Worm (Caenorhabditis elegans) whole organism, L2 larva: ENCODE results near the gene C01G10.4.

Experiments
- C34F6.9 ChIP-seq: fragments of 150-350 bp; optimal IDR thresholded peaks from 2 replicates; lab custom pipeline; 2014; ENCODE audit warnings: missing biosample characterization, missing genetic modification characterization
- F13H6.1 ChIP-seq: sonication (generic microtip); optimal IDR thresholded peaks from 2 replicates; lab custom pipeline; 2016; ENCODE audit warnings: missing genetic modification characterization, missing compliant biosample characterization
- ama-1 ChIP-seq: fragments of 150-350 bp; optimal IDR thresholded peaks from 2 replicates; lab custom pipeline; 2018; ENCODE audit warnings: inconsistent platforms
- blmp-1 ChIP-seq: sonication (generic microtip); optimal IDR thresholded peaks from 2 replicates; lab custom pipeline; 2017; ENCODE audit warnings: missing genetic modification characterization, mild to moderate bottlenecking, missing compliant biosample characterization, antibody characterized with exemption, moderate library complexity; ENCODE audit not compliant: insufficient read depth
- ceh-82 ChIP-seq: fragments of 150-350 bp; optimal IDR thresholded peaks from 2 replicates; lab custom pipeline; 2014; ENCODE audit warnings: missing biosample characterization, missing genetic modification characterization
- crh-2 ChIP-seq: sonication (generic microtip); optimal IDR thresholded peaks from 2 replicates; lab custom pipeline; 2017; ENCODE audit warnings: missing biosample characterization, missing genetic modification characterization
- egl-27 ChIP-seq: sonication (generic microtip); optimal IDR thresholded peaks from 3 replicates; lab custom pipeline; 2017; ENCODE audit warnings: missing biosample characterization, missing genetic modification reagents, missing genetic modification characterization
- fos-1 ChIP-seq: fragments of 150-350 bp; optimal IDR thresholded peaks from 2 replicates; lab custom pipeline; 2014; ENCODE audit warnings: missing biosample characterization, missing genetic modification characterization
- gmeb-1 ChIP-seq: fragments of 150-350 bp; optimal IDR thresholded peaks from 2 replicates; lab custom pipeline; 2014; ENCODE audit warnings: missing biosample characterization, missing genetic modification characterization
- lin-11 ChIP-seq: fragments of 150-350 bp; sonication (generic microtip); optimal IDR thresholded peaks from 2 replicates; lab custom pipeline; 2014; ENCODE audit warnings: missing biosample characterization, missing genetic modification characterization, inconsistent platforms, mixed read lengths
- lin-13 ChIP-seq: fragments of 150-350 bp; optimal IDR thresholded peaks from 2 replicates; lab custom pipeline; 2014; ENCODE audit warnings: missing biosample characterization, missing genetic modification reagents, missing genetic modification characterization
- lin-39 ChIP-seq: fragments of 150-350 bp; optimal IDR thresholded peaks from 2 replicates; lab custom pipeline; 2014; ENCODE audit warnings: missing biosample characterization, missing genetic modification reagents, missing genetic modification characterization
- lsy-2 ChIP-seq, 2 experiments: fragments of 150-350 bp in 1 of 2; sonication (generic microtip) in 1 of 2; optimal IDR thresholded peaks; 2 replicates each; lab custom pipeline; 2014 to 2017; ENCODE audit warnings: missing biosample characterization in 2 of 2, missing genetic modification characterization in 2 of 2
- mdl-1 ChIP-seq, 2 experiments: fragments of 150-350 bp in 1 of 2; sonication (generic microtip) in 1 of 2; optimal IDR thresholded peaks; 2 replicates each; lab custom pipeline; 2017; ENCODE audit warnings: missing biosample characterization in 2 of 2, missing genetic modification characterization in 2 of 2
- nhr-129 ChIP-seq: fragments of 150-350 bp; optimal IDR thresholded peaks from 2 replicates; lab custom pipeline; 2014; ENCODE audit warnings: missing biosample characterization, missing genetic modification characterization
- nhr-21 ChIP-seq: fragments of 150-350 bp; optimal IDR thresholded peaks from 2 replicates; lab custom pipeline; 2014; ENCODE audit warnings: missing biosample characterization, missing genetic modification characterization
- nhr-23 ChIP-seq: fragments of 150-350 bp; optimal IDR thresholded peaks from 2 replicates; lab custom pipeline; 2014; ENCODE audit warnings: missing biosample characterization, missing genetic modification reagents, missing genetic modification characterization
- nhr-237 ChIP-seq: fragments of 150-350 bp; optimal IDR thresholded peaks from 2 replicates; lab custom pipeline; 2014; ENCODE audit warnings: missing biosample characterization, missing genetic modification characterization
- peb-1 ChIP-seq: fragments of 150-350 bp; optimal IDR thresholded peaks from 2 replicates; lab custom pipeline; 2014; ENCODE audit warnings: missing biosample characterization, missing genetic modification characterization
- sem-4 ChIP-seq: fragments of 150-350 bp; optimal IDR thresholded peaks from 2 replicates; lab custom pipeline; 2014; ENCODE audit warnings: missing biosample characterization, missing genetic modification reagents, missing genetic modification characterization
- sma-3 ChIP-seq: sonication (generic microtip); optimal IDR thresholded peaks from 2 replicates; lab custom pipeline; 2016; ENCODE audit warnings: missing genetic modification reagents, missing genetic modification characterization, missing compliant biosample characterization
- sma-9 ChIP-seq, 2 experiments: fragments of 150-350 bp in 1 of 2; sonication (generic microtip) in 1 of 2; optimal IDR thresholded peaks; 2 replicates each; lab custom pipeline; 2014 to 2016; ENCODE audit warnings: missing genetic modification characterization in 2 of 2, mild to moderate bottlenecking in 1 of 2, missing biosample characterization in 1 of 2, missing compliant biosample characterization in 1 of 2, missing genetic modification reagents in 1 of 2, moderate library complexity in 1 of 2
- snpc-4 ChIP-seq: fragments of 150-350 bp; optimal IDR thresholded peaks from 2 replicates; lab custom pipeline; 2014; ENCODE audit warnings: missing biosample characterization, missing genetic modification characterization
- unc-55 ChIP-seq: fragments of 150-350 bp; sonication (generic microtip); optimal IDR thresholded peaks from 3 replicates; lab custom pipeline; 2014; ENCODE audit warnings: missing biosample characterization, missing genetic modification reagents, missing genetic modification characterization
- zag-1 ChIP-seq: fragments of 150-350 bp; optimal IDR thresholded peaks from 2 replicates; lab custom pipeline; 2014; ENCODE audit warnings: missing biosample characterization, missing genetic modification characterization
- ztf-1 ChIP-seq: fragments of 200-800 bp; sonication (Bioruptor generic); conservative IDR thresholded peaks from 2 replicates; pipeline ENCODE4 v1.3.6; 2022; ENCODE audit warnings: missing genetic modification characterization, missing compliant biosample characterization
- ztf-11 ChIP-seq: sonication (generic microtip); optimal IDR thresholded peaks from 2 replicates; lab custom pipeline; 2017; ENCODE audit warnings: missing biosample characterization, missing genetic modification characterization
- ztf-4 ChIP-seq: fragments of 150-350 bp; optimal IDR thresholded peaks from 2 replicates; lab custom pipeline; 2014; ENCODE audit warnings: missing biosample characterization, missing genetic modification characterization

C01G10.4 gene

ce11 chrV:15136772-15137171, 47.2 kb downstream of the C01G10.4 start, which contains the start of gene aipl-1:
TSS of gene aipl-1 (minus strand) at chrV:15136801.
- TF ChIP-seq nhr-23 (tag; lab: Kevin White, UChicago) = no peak
- TF ChIP-seq nhr-237 (tag; lab: Kevin White, UChicago) = no peak
- TF ChIP-seq nhr-129 (tag; lab: Kevin White, UChicago) = peak; percentile 86
- TF ChIP-seq peb-1 (tag; lab: Kevin White, UChicago) = no peak
- no peak for TF ChIP-seq lin-11
- TF ChIP-seq ztf-11 (tag; lab: Kevin White, UChicago) = no peak
- peak; percentile 90 for TF ChIP-seq C34F6.9
- TF ChIP-seq blmp-1 (tag; lab: Kevin White, UChicago) = peak; percentile 72
- peak; percentile 56 for TF ChIP-seq F13H6.1 (tag; lab: Kevin White, UChicago)
- peak; percentile 79 for TF ChIP-seq sma-9 (GFP tag; optimal IDR thresholded peaks at IDR 0.05; lab: Kevin White, UChicago)
- TF ChIP-seq sma-9 (tag; optimal IDR thresholded peaks at IDR 0.05; lab: Kevin White, UChicago) = no peak
- TF ChIP-seq sem-4 (tag; lab: Kevin White, UChicago) = peak; percentile 3
- TF ChIP-seq mdl-1 (tag; optimal IDR thresholded peaks at IDR 0.05; lab: Kevin White, UChicago) = no peak
- peak; percentile 59 for TF ChIP-seq zag-1 (tag; lab: Kevin White, UChicago)
- TF ChIP-seq ztf-1 (GFP tag; lab: Robert Waterston, UW) = no peak
- peak; percentile 87 for TF ChIP-seq gmeb-1 (tag; lab: Kevin White, UChicago)
- TF ChIP-seq lin-13 (GFP tag; lab: Kevin White, UChicago) = peak; percentile 83
- TF ChIP-seq ztf-4 (tag; lab: Kevin White, UChicago) = peak; percentile 16
- TF ChIP-seq sma-3 (GFP tag; lab: Kevin White, UChicago) = peak; percentile 63
- TF ChIP-seq ceh-82 (tag; lab: Kevin White, UChicago) = peak; percentile 52
- TF ChIP-seq nhr-21 (tag; lab: Kevin White, UChicago) = peak; percentile 60
- TF ChIP-seq snpc-4 = peak; percentile 68
- peak; percentile 97 for TF ChIP-seq unc-55 (GFP tag; lab: Kevin White, UChicago)
- TF ChIP-seq lsy-2 (tag; optimal IDR thresholded peaks at IDR 0.05; lab: Kevin White, UChicago) = peak in 1 of 2 experiments; percentile 87
- TF ChIP-seq crh-2 (tag; lab: Kevin White, UChicago) = peak; percentile 79
- no peak for TF ChIP-seq lin-39 (tag; lab: Kevin White, UChicago)
- TF ChIP-seq egl-27 (tag; lab: Kevin White, UChicago) = peak; percentile 21
- TF ChIP-seq ama-1 = no peak
- TF ChIP-seq fos-1 (tag; lab: Kevin White, UChicago) = peak; percentile 72
